Worm (Caenorhabditis elegans) whole organism, L2 larva: Measurements from ENCODE around the gene T04A8.13.

ENCODE experiments used
- nhr-12 ChIP-seq: fragments of 150-350 bp; optimal IDR thresholded peaks from 2 replicates; lab custom pipeline; 2014; ENCODE audit warnings: missing biosample characterization, missing genetic modification characterization
- skn-1 ChIP-seq: sonication (generic microtip); optimal IDR thresholded peaks from 2 replicates; lab custom pipeline; 2017; ENCODE audit warnings: missing biosample characterization, missing genetic modification characterization

DNA sequence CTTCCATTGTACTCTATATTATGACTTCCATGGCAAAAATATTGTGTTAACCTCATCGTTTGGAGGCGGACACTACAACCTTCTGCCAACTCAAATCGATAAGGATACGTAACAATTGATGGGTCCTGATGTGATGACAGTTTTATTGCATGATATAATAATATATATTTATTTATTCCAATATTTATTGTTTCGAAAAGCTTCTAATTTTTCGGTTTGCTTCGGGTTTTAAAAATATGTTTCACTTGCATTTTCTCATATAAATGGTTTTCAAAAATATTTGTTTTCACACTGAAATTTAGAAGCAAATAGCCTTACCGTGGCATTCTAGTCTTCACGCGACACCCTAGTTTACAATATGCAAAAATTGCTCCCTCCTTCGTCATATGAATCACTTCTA lies at the start of gene T04A8.13:
- TF ChIP-seq skn-1 (tag; lab: Kevin White, UChicago) (no peak), nhr-12 (tag; lab: Kevin White, UChicago) (no peak)
